Worm (Caenorhabditis elegans): ENCODE measurements around the gene gly-9.

DNA sequence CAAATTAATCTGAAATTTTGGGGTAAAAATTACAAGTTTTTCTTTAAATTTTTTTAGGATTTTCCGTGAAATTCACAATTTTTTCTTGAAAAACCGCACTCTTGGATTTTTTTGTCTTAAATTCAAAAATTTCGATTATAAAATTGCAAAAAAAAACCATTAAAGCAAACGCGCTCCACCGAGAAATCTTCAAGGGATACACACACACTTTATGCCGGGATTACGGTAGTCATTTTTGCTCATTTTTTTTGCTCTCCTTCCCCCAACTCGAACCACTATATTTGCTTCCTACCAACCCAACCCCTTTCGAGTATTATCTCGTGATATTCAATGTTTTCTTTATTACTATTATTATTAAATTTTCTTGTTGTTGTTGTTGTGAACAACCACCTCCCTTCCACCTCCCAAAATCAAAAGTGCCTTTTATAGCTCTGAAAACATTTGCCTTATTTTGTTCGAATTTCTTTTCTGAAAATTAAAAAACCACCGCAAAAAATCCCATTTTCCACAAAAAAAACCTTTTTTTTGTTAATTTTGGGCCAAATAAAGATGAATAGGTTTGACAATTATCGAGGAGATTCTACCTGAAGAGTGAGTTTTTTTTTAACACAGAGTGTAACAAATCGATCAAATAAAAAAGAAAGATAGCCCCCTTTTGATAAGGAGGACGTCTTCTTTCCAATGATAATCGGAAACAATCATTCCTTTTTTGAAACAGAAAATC lies 38.5 kb downstream of the gly-9 start, which contains the start of gene Y47D3A.32:
- no peak for TF ChIP-seq ztf-11 (tag; optimal IDR thresholded peaks at IDR 0.05)
- TF ChIP-seq drap-1 (GFP tag; optimal IDR thresholded peaks at IDR 0.05) = no peak
- no peak for TF ChIP-seq unc-62 (GFP tag; optimal IDR thresholded peaks at IDR 0.05)
- no peak for TF ChIP-seq sem-2 (GFP tag; optimal IDR thresholded peaks at IDR 0.05)
- no peak for TF ChIP-seq M03D4.4 (tag; optimal IDR thresholded peaks at IDR 0.05)
- no peak for TF ChIP-seq cnd-1 (tag; optimal IDR thresholded peaks at IDR 0.05)
